Worm (Caenorhabditis elegans) whole organism, L3 larva: Measurements from ENCODE around the gene F55B12.10.

Source experiments
- R02D3.7 ChIP-seq: fragments of 150-350 bp; optimal IDR thresholded peaks from 2 replicates; lab custom pipeline; 2014; ENCODE audit warnings: missing biosample characterization, missing genetic modification characterization
- ceh-82 ChIP-seq: fragments of 150-350 bp; optimal IDR thresholded peaks from 2 replicates; lab custom pipeline; 2014; ENCODE audit warnings: missing biosample characterization, missing genetic modification characterization
- elt-1 ChIP-seq: fragments of 150-350 bp; optimal IDR thresholded peaks from 2 replicates; lab custom pipeline; 2014; ENCODE audit warnings: missing biosample characterization, missing genetic modification characterization
- fos-1 ChIP-seq: fragments of 150-350 bp; optimal IDR thresholded peaks from 2 replicates; lab custom pipeline; 2014; ENCODE audit warnings: missing biosample characterization, missing genetic modification characterization
- nhr-28 ChIP-seq: fragments of 150-350 bp; optimal IDR thresholded peaks from 2 replicates; lab custom pipeline; 2014; ENCODE audit warnings: missing biosample characterization, missing genetic modification characterization
- pha-4 ChIP-seq: fragments of 150-350 bp; optimal IDR thresholded peaks from 2 replicates; lab custom pipeline; 2014; ENCODE audit warnings: missing biosample characterization, missing genetic modification reagents, missing genetic modification characterization

- TF ChIP-seq nhr-28 (tag; lab: Kevin White, UChicago) (no peak), fos-1 (tag; lab: Kevin White, UChicago) (no peak), R02D3.7 (tag; lab: Kevin White, UChicago) (no peak), elt-1 (tag; lab: Kevin White, UChicago) (no peak), ceh-82 (tag; lab: Kevin White, UChicago) (no peak), pha-4 (tag; lab: Kevin White, UChicago) (no peak)
These were observed 38.7 kb downstream of the F55B12.10 start for ce11 chrV:13878226-13878625.
